Worm (Caenorhabditis elegans) whole organism, L3 larva: ENCODE measurements around the gene srd-50.
"Not testable (repeated sequence)": the region's sequence is repeated elsewhere in the genome, so short reads cannot be mapped to it uniquely, and the experiment has no call there.

Experiments
- ceh-16 ChIP-seq: sonication (generic microtip); optimal IDR thresholded peaks from 2 replicates; lab custom pipeline; 2017; ENCODE audit warnings: missing biosample characterization, missing genetic modification characterization
- ceh-28 ChIP-seq: fragments of 150-350 bp; optimal IDR thresholded peaks from 2 replicates; lab custom pipeline; 2014; ENCODE audit warnings: missing biosample characterization, missing genetic modification reagents, missing genetic modification characterization
- ceh-82 ChIP-seq: fragments of 150-350 bp; optimal IDR thresholded peaks from 2 replicates; lab custom pipeline; 2014; ENCODE audit warnings: missing biosample characterization, missing genetic modification characterization
- daf-12 ChIP-seq: fragments of 150-350 bp; optimal IDR thresholded peaks from 2 replicates; lab custom pipeline; 2014; ENCODE audit warnings: missing biosample characterization, missing genetic modification reagents, missing genetic modification characterization
- egl-5 ChIP-seq: fragments of 150-350 bp; optimal IDR thresholded peaks from 2 replicates; lab custom pipeline; 2017; ENCODE audit warnings: missing biosample characterization, missing genetic modification reagents, missing genetic modification characterization, inconsistent platforms
- elt-1 ChIP-seq: fragments of 150-350 bp; optimal IDR thresholded peaks from 2 replicates; lab custom pipeline; 2014; ENCODE audit warnings: missing biosample characterization, missing genetic modification characterization
- elt-2 ChIP-seq: sonication (generic microtip); optimal IDR thresholded peaks from 2 replicates; lab custom pipeline; 2016; ENCODE audit warnings: missing genetic modification reagents, mild to moderate bottlenecking, missing genetic modification characterization, missing compliant biosample characterization
- elt-3 ChIP-seq, 3 experiments: fragments of 150-350 bp in 1 of 3; sonication (generic microtip) in 2 of 3; optimal IDR thresholded peaks; 2 replicates in 2 of 3; 4 replicates in 1 of 3; lab custom pipeline; 2014 to 2017; ENCODE audit warnings: missing biosample characterization in 3 of 3, missing genetic modification characterization in 3 of 3
- eor-1 ChIP-seq, 2 experiments: fragments of 150-350 bp; optimal IDR thresholded peaks; 2 replicates each; lab custom pipeline; 2014 to 2018; ENCODE audit warnings: missing biosample characterization in 2 of 2, missing genetic modification characterization in 2 of 2
- lin-39 ChIP-seq: fragments of 150-350 bp; optimal IDR thresholded peaks from 2 replicates; lab custom pipeline; 2018; ENCODE audit warnings: missing biosample characterization, missing genetic modification reagents, missing genetic modification characterization
- mdl-1 ChIP-seq: fragments of 150-350 bp; optimal IDR thresholded peaks from 2 replicates; lab custom pipeline; 2014; ENCODE audit warnings: missing biosample characterization, missing genetic modification characterization
- nfya-1 ChIP-seq: sonication (generic microtip); optimal IDR thresholded peaks from 2 replicates; lab custom pipeline; 2017; ENCODE audit warnings: missing genetic modification characterization, mild to moderate bottlenecking, missing compliant biosample characterization, antibody characterized with exemption, moderate library complexity; ENCODE audit not compliant: insufficient read depth
- nhr-23 ChIP-seq: fragments of 150-350 bp; optimal IDR thresholded peaks from 2 replicates; lab custom pipeline; 2014; ENCODE audit warnings: missing biosample characterization, missing genetic modification reagents, missing genetic modification characterization
- nhr-28 ChIP-seq: fragments of 150-350 bp; optimal IDR thresholded peaks from 2 replicates; lab custom pipeline; 2014; ENCODE audit warnings: missing biosample characterization, missing genetic modification characterization
- nhr-43 ChIP-seq: sonication (generic microtip); optimal IDR thresholded peaks from 2 replicates; lab custom pipeline; 2016; ENCODE audit warnings: mild to moderate bottlenecking, missing genetic modification characterization, missing compliant biosample characterization; ENCODE audit not compliant: poor library complexity, severe bottlenecking
- nhr-67 ChIP-seq: fragments of 150-350 bp; optimal IDR thresholded peaks from 2 replicates; lab custom pipeline; 2014; ENCODE audit warnings: missing biosample characterization, missing genetic modification characterization
- nhr-76 ChIP-seq: fragments of 150-350 bp; sonication (generic microtip); optimal IDR thresholded peaks from 5 replicates; lab custom pipeline; 2014; ENCODE audit warnings: missing biosample characterization, missing genetic modification characterization
- nhr-77 ChIP-seq: fragments of 150-350 bp; optimal IDR thresholded peaks from 2 replicates; lab custom pipeline; 2014; ENCODE audit warnings: missing biosample characterization, missing genetic modification characterization
- pqm-1 ChIP-seq: fragments of 150-350 bp; optimal IDR thresholded peaks from 2 replicates; lab custom pipeline; 2017; ENCODE audit warnings: missing biosample characterization, missing genetic modification characterization, inconsistent platforms
- sea-2 ChIP-seq: fragments of 150-350 bp; sonication (generic microtip); optimal IDR thresholded peaks from 4 replicates; lab custom pipeline; 2014; ENCODE audit warnings: missing biosample characterization, missing genetic modification reagents, missing genetic modification characterization
- skn-1 ChIP-seq: fragments of 150-350 bp; optimal IDR thresholded peaks from 2 replicates; lab custom pipeline; 2014; ENCODE audit warnings: missing biosample characterization, missing genetic modification characterization
- snpc-4 ChIP-seq: fragments of 150-350 bp; optimal IDR thresholded peaks from 2 replicates; lab custom pipeline; 2014; ENCODE audit warnings: missing biosample characterization, missing genetic modification characterization
- unc-62 ChIP-seq: fragments of 150-350 bp; sonication (generic microtip); optimal IDR thresholded peaks from 4 replicates; lab custom pipeline; 2014; ENCODE audit warnings: missing biosample characterization, missing genetic modification reagents, missing genetic modification characterization

The srd-50 gene

ce11 chrX:13435790-13436472 lies 45.7 kb downstream of the srd-50 start, which contains the start of gene jmjd-3.3:
Gene jmjd-3.3 (plus strand): TSS chrX:13436422.
- no peak for TF ChIP-seq nfya-1 (tag; lab: Kevin White, UChicago)
- no peak for TF ChIP-seq nhr-43
- TF ChIP-seq lin-39 (tag; lab: Kevin White, UChicago) = no peak
- TF ChIP-seq elt-1 (tag; lab: Kevin White, UChicago) = no peak
- TF ChIP-seq ceh-82 (tag; lab: Kevin White, UChicago) = no peak
- no peak for TF ChIP-seq daf-12 (tag; lab: Kevin White, UChicago)
- TF ChIP-seq nhr-77 = no peak

DNA sequence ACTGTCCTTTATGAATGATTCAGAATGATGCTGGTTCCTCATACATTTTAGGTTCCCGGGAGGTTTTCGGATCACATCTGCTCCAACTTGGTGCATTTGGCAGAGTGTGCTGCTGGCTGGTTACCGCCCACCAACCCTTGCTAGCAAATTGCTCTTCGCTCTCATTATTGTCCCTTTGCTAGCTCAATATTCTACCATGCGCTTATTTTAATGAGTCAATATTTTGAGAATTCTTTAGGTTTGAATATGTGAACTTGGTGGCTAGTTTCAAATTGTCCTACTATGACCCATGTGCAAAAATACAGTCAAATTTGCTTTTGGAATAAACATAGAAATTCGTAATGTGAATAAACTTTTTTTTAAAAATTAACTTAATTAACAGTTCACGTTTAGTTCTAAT lies 46.5 kb downstream of the srd-50 start:
- TF ChIP-seq nhr-23 (tag; lab: Kevin White, UChicago) (no peak), nhr-43 (no peak), nhr-77 (no peak), nhr-28 (no peak), pqm-1 (no peak), ceh-28 (no peak), elt-3 (tag; optimal IDR thresholded peaks at IDR 0.05; lab: Kevin White, UChicago) (no peak), snpc-4 (tag; lab: Kevin White, UChicago) (no peak), nhr-76 (tag; lab: Kevin White, UChicago) (no peak), ceh-16 (tag; lab: Kevin White, UChicago) (no peak), eor-1 (tag; optimal IDR thresholded peaks at IDR 0.05; lab: Kevin White, UChicago) (no peak), skn-1 (no peak), nhr-67 (no peak), sea-2 (GFP tag; lab: Kevin White, UChicago) (no peak), mdl-1 (tag; lab: Kevin White, UChicago) (no peak), unc-62 (GFP tag; lab: Kevin White, UChicago) (no peak)
- TF ChIP-seq, all 47 proteins: peak for 0

DNA sequence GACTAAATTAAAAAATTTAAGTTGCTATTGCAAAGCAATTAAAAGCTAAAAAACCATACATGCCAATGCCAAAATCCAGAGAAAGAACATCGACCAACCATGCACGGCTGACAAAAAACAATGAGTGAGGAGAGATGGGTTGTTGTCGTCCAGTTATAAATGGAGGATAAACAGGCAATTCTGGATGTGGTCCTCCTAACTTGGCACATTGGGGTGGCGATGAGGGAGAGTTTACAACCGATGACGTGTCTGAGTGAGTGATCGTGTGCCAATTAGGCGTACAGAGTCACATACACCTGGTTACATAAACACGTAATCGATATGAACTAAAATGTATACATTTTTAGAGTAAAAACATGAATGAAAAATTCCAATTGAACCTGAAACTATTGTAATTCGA lies 50.2 kb downstream of the srd-50 start, which contains the start of gene C29F7.10:
C29F7.10 (minus strand) TSS at position 101 of the 400 bp plus-strand sequence.
- TF ChIP-seq nhr-28; egl-5 (tag; lab: Kevin White, UChicago); ceh-16 (tag; lab: Kevin White, UChicago): not testable (repeated sequence)

ce11 chrX:13428755-13429154 lies 52.8 kb downstream of the srd-50 start, which contains the start of gene fkh-4:
Gene fkh-4 (minus strand): TSS chrX:13428855.
- TF ChIP-seq nhr-76 (tag; lab: Kevin White, UChicago); elt-2 (tag; lab: Kevin White, UChicago); nhr-43: not testable (repeated sequence)
